Worm (Caenorhabditis elegans) whole organism, L4 larva: ENCODE measurements around the gene mab-21.

Experiments
- F10B5.3 ChIP-seq: sonication (generic microtip); optimal IDR thresholded peaks from 2 replicates; lab custom pipeline; 2016; ENCODE audit warnings: mild to moderate bottlenecking, missing genetic modification characterization, missing compliant biosample characterization
- F49E8.2 ChIP-seq: sonication (generic microtip); optimal IDR thresholded peaks from 2 replicates; lab custom pipeline; 2016; ENCODE audit warnings: missing compliant biosample characterization, mild to moderate bottlenecking, missing genetic modification characterization, borderline replicate concordance
- R02D3.7 ChIP-seq: fragments of 150-350 bp; sonication (generic microtip); optimal IDR thresholded peaks from 3 replicates; lab custom pipeline; 2014; ENCODE audit warnings: missing biosample characterization, missing genetic modification characterization
- aha-1 ChIP-seq: fragments of 150-350 bp; peaks from one replicate; lab custom pipeline; 2014; ENCODE audit warnings: missing biosample characterization, missing genetic modification characterization
- aly-2 ChIP-seq: sonication (generic microtip); optimal IDR thresholded peaks from 2 replicates; lab custom pipeline; 2018; ENCODE audit warnings: missing biosample characterization, missing genetic modification characterization
- attf-4 ChIP-seq: sonication (generic microtip); optimal IDR thresholded peaks from 3 replicates; lab custom pipeline; 2017; ENCODE audit warnings: missing biosample characterization, missing genetic modification characterization
- ceh-28 ChIP-seq: fragments of 150-350 bp; optimal IDR thresholded peaks from 2 replicates; lab custom pipeline; 2014; ENCODE audit warnings: missing biosample characterization, missing genetic modification reagents, missing genetic modification characterization
- ceh-44 ChIP-seq: fragments of 200-800 bp; sonication (Bioruptor generic); IDR thresholded peaks from 2 replicates; pipeline ENCODE4 v1.3.6; 2022; ENCODE audit warnings: missing genetic modification reagents, missing genetic modification characterization, missing compliant biosample characterization
- ceh-82 ChIP-seq: sonication (generic microtip); optimal IDR thresholded peaks from 2 replicates; lab custom pipeline; 2017; ENCODE audit warnings: missing biosample characterization, missing genetic modification characterization
- ces-1 ChIP-seq: fragments of 150-350 bp; sonication (generic microtip); optimal IDR thresholded peaks from 4 replicates; lab custom pipeline; 2014; ENCODE audit warnings: missing biosample characterization, missing genetic modification reagents, missing genetic modification characterization
- ctbp-1 ChIP-seq: fragments of 200-800 bp; sonication (Bioruptor generic); IDR thresholded peaks from 2 replicates; pipeline ENCODE4 v1.3.6; 2022; ENCODE audit warnings: missing genetic modification reagents, missing genetic modification characterization, missing compliant biosample characterization
- daf-16 ChIP-seq, 3 experiments: sonication (generic microtip); optimal IDR thresholded peaks; 2 replicates each; lab custom pipeline; 2016 to 2017; ENCODE audit warnings: missing genetic modification characterization in 3 of 3, missing genetic modification reagents in 3 of 3, mild to moderate bottlenecking in 2 of 3, missing compliant biosample characterization in 2 of 3, missing biosample characterization in 1 of 3, moderate library complexity in 1 of 3
- daf-8 ChIP-seq: fragments of 200-800 bp; sonication (Bioruptor generic); IDR thresholded peaks from 2 replicates; pipeline ENCODE4 v1.3.6; 2022; ENCODE audit warnings: missing genetic modification characterization, missing compliant biosample characterization
- dmd-9 ChIP-seq: fragments of 200-800 bp; sonication (Bioruptor generic); IDR thresholded peaks from 2 replicates; pipeline ENCODE4 v1.3.6; 2022; ENCODE audit warnings: missing genetic modification reagents, missing genetic modification characterization, missing compliant biosample characterization
- dve-1 ChIP-seq: sonication (generic microtip); optimal IDR thresholded peaks from 2 replicates; lab custom pipeline; 2017; ENCODE audit warnings: antibody characterized with exemption, mild to moderate bottlenecking, missing genetic modification characterization, missing compliant biosample characterization; ENCODE audit not compliant: insufficient read depth
- egl-43 ChIP-seq: fragments of 200-800 bp; sonication (Bioruptor generic); IDR thresholded peaks from 2 replicates; pipeline ENCODE4 v1.3.6; 2022; ENCODE audit warnings: missing genetic modification reagents, missing genetic modification characterization, missing compliant biosample characterization
- gei-8 ChIP-seq: fragments of 200-800 bp; sonication (Bioruptor generic); optimal IDR thresholded peaks from 2 replicates; lab custom pipeline; 2018; ENCODE audit warnings: mild to moderate bottlenecking, missing genetic modification characterization, missing compliant biosample characterization
- hif-1 ChIP-seq, 2 experiments: sonication (generic microtip); optimal IDR thresholded peaks; 2 replicates each; lab custom pipeline; 2016 to 2017; ENCODE audit warnings: missing compliant biosample characterization in 2 of 2, missing genetic modification characterization in 2 of 2, missing genetic modification reagents in 2 of 2, missing genotype in 2 of 2, mild to moderate bottlenecking in 1 of 2
- hlh-30 ChIP-seq: sonication (generic microtip); optimal IDR thresholded peaks from 2 replicates; lab custom pipeline; 2017; ENCODE audit warnings: antibody characterized with exemption, mild to moderate bottlenecking, missing genetic modification characterization, missing compliant biosample characterization; ENCODE audit not compliant: insufficient read depth
- hmg-1.1 ChIP-seq: fragments of 200-800 bp; sonication (Bioruptor generic); IDR thresholded peaks from 2 replicates; pipeline ENCODE4 v1.3.6; 2022; ENCODE audit warnings: missing genetic modification reagents, missing genetic modification characterization, missing compliant biosample characterization
- lin-13 ChIP-seq: fragments of 150-350 bp; optimal IDR thresholded peaks from 2 replicates; lab custom pipeline; 2014; ENCODE audit warnings: missing biosample characterization, missing genetic modification reagents, missing genetic modification characterization
- lin-29 ChIP-seq: fragments of 200-800 bp; sonication (Bioruptor generic); IDR thresholded peaks from 2 replicates; pipeline ENCODE4 v1.3.6; 2022; ENCODE audit warnings: missing genetic modification reagents, missing genetic modification characterization, missing compliant biosample characterization
- lsy-2 ChIP-seq, 2 experiments: fragments of 150-350 bp in 1 of 2; sonication (generic microtip) in 1 of 2; optimal IDR thresholded peaks; 2 replicates each; lab custom pipeline; 2014 to 2017; ENCODE audit warnings: missing biosample characterization in 2 of 2, missing genetic modification characterization in 2 of 2
- madf-5 ChIP-seq, 2 experiments: fragments of 200-800 bp; sonication (Bioruptor generic); IDR thresholded peaks; 2 replicates each; pipeline ENCODE4 v1.3.6; 2022; ENCODE audit warnings: missing compliant biosample characterization in 2 of 2, missing genetic modification characterization in 2 of 2
- madf-9 ChIP-seq: fragments of 200-800 bp; sonication (Bioruptor generic); conservative IDR thresholded peaks from 2 replicates; pipeline ENCODE4 v1.3.6; 2022; ENCODE audit warnings: missing genetic modification reagents, missing genetic modification characterization, missing compliant biosample characterization
- nhr-10 ChIP-seq: fragments of 150-350 bp; optimal IDR thresholded peaks from 2 replicates; lab custom pipeline; 2014; ENCODE audit warnings: missing biosample characterization, missing genetic modification characterization
- nhr-28 ChIP-seq: fragments of 150-350 bp; optimal IDR thresholded peaks from 2 replicates; lab custom pipeline; 2014; ENCODE audit warnings: missing biosample characterization, missing genetic modification characterization
- nhr-76 ChIP-seq: fragments of 150-350 bp; optimal IDR thresholded peaks from 2 replicates; lab custom pipeline; 2014; ENCODE audit warnings: missing biosample characterization, missing genetic modification characterization
- nhr-77 ChIP-seq: fragments of 150-350 bp; optimal IDR thresholded peaks from 2 replicates; lab custom pipeline; 2014; ENCODE audit warnings: missing biosample characterization, missing genetic modification characterization
- pha-4 ChIP-seq, 2 experiments: fragments of 150-350 bp in 1 of 2; fragments of 200-800 bp in 1 of 2; sonication (Bioruptor generic) in 1 of 2; IDR thresholded peaks in 1 of 2; optimal IDR thresholded peaks in 1 of 2; 2 replicates each; pipeline versions ENCODE4 v1.3.6 to Lab custom; 2014 to 2022; ENCODE audit warnings: missing genetic modification characterization in 2 of 2, missing genetic modification reagents in 2 of 2, missing biosample characterization in 1 of 2, missing compliant biosample characterization in 1 of 2
- pqm-1 ChIP-seq: sonication (generic microtip); optimal IDR thresholded peaks from 2 replicates; lab custom pipeline; 2017; ENCODE audit warnings: missing biosample characterization, missing genetic modification characterization
- rbr-2 ChIP-seq: sonication (generic microtip); optimal IDR thresholded peaks from 2 replicates; lab custom pipeline; 2016; ENCODE audit warnings: missing genotype, missing genetic modification characterization, missing compliant biosample characterization
- snpc-1.2 ChIP-seq: fragments of 200-800 bp; sonication (Bioruptor generic); IDR thresholded peaks from 2 replicates; pipeline ENCODE4 v1.3.6; 2022; ENCODE audit warnings: missing genetic modification reagents, missing genetic modification characterization, missing compliant biosample characterization
- spr-3 ChIP-seq: fragments of 200-800 bp; sonication (Bioruptor generic); optimal IDR thresholded peaks from 2 replicates; lab custom pipeline; 2018; ENCODE audit warnings: mild to moderate bottlenecking, missing genetic modification characterization, missing compliant biosample characterization
- unc-130 ChIP-seq: sonication (generic microtip); optimal IDR thresholded peaks from 2 replicates; lab custom pipeline; 2016; ENCODE audit warnings: missing genetic modification reagents, missing genetic modification characterization, missing compliant biosample characterization
- unc-39 ChIP-seq: sonication (generic microtip); optimal IDR thresholded peaks from 2 replicates; lab custom pipeline; 2017; ENCODE audit warnings: missing biosample characterization, missing genetic modification characterization
- unc-62 ChIP-seq, 3 experiments: fragments of 150-350 bp in 1 of 3; sonication (generic microtip); optimal IDR thresholded peaks in 2 of 3; peaks in 1 of 3; 1 replicate in 1 of 3; 2 replicates in 2 of 3; lab custom pipeline; 2014 to 2017; ENCODE audit warnings: missing biosample characterization in 3 of 3, missing genetic modification characterization in 3 of 3, missing genetic modification reagents in 3 of 3, missing genotype in 1 of 3

Gene mab-21

DNA sequence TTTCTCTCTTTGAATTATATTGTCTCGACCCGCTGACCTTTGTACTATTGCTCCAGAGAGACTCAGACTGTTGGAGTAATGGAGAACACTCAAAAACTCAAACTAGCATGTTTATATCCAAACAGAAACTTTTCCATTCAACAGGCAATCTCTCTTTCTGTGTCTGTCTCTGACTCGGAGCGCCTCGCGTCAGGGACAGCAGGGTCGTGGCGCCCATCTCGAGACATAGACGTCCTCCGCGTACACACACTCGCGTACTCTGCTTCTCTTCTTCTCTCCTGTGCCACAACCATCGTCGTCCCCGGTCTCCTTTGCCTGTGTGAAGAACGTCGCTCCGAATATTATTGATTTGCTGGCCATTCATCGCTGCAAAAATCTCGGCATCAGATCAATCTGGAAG, 48.6 kb upstream of the mab-21 start (continued):
- TF ChIP-seq ctbp-1 (GFP tag; lab: Robert Waterston, UW) (peak; percentile 65; the same call in 1 of the 2 replicates), nhr-28 (tag; lab: Kevin White, UChicago) (peak; percentile 91), unc-130 (GFP tag; lab: Kevin White, UChicago) (no peak), hmg-1.1 (peak; percentile 78), ceh-28 (peak; percentile 38), lsy-2 (tag; optimal IDR thresholded peaks at IDR 0.05; lab: Kevin White, UChicago) (peak; percentile 49 to 78), daf-16 (GFP tag; optimal IDR thresholded peaks at IDR 0.05; lab: Kevin White, UChicago) (peak in 1 of 2 experiments; percentile 61), daf-16 (tag; optimal IDR thresholded peaks at IDR 0.05; lab: Kevin White, UChicago) (peak; percentile 82), nhr-76 (tag; lab: Kevin White, UChicago) (no peak), hlh-30 (tag; lab: Kevin White, UChicago) (peak; percentile 93), pha-4 (GFP tag; IDR thresholded peaks at IDR 0.05; lab: Robert Waterston, UW) (peak; percentile 58), pha-4 (tag; optimal IDR thresholded peaks at IDR 0.05; lab: Kevin White, UChicago) (no peak), egl-43 (peak; percentile 22; the same call in 1 of the 2 replicates), hif-1 (tag; optimal IDR thresholded peaks at IDR 0.05; lab: Kevin White, UChicago) (peak in 1 of 2 experiments; percentile 66), nhr-77 (tag; lab: Kevin White, UChicago) (peak; percentile 83), madf-9 (GFP tag; lab: Robert Waterston, UW) (no peak; the same call in 1 of the 2 replicates), spr-3 (no peak), ces-1 (GFP tag; lab: Kevin White, UChicago) (no peak)

DNA sequence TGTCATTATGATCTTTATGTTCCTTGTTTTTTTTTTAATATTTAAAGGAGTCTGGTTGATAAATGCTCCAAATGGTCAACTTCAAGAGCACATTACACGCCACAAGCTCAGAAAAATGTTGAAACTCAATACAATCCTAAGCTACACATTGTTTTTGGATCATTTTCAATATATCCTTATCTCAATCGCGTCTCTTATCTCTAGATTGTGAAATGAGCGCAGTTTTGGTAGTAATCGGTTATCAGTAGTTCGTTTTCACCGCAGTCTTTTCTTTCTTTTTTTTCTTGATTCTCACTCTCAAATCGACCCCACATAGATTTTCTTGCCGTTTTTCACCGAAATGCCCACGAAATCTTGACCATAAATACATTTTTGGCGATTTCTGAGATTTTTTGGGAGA, 47.7 kb upstream of the mab-21 start:
- no peak for TF ChIP-seq R02D3.7
- TF ChIP-seq aly-2 (tag; lab: Kevin White, UChicago) = no peak
- TF ChIP-seq nhr-28 (tag; lab: Kevin White, UChicago) = peak; percentile 4
- TF ChIP-seq aha-1 (tag; lab: Kevin White, UChicago) = peak; percentile 33
- TF ChIP-seq ceh-82 = no peak
- TF ChIP-seq pqm-1 (tag; lab: Kevin White, UChicago) = peak; percentile 38
- TF ChIP-seq F49E8.2 (tag; lab: Kevin White, UChicago) = no peak
- TF ChIP-seq dve-1 = peak; percentile 6
- no peak for TF ChIP-seq dmd-9 (GFP tag; lab: Robert Waterston, UW)
- TF ChIP-seq attf-4 = no peak

DNA sequence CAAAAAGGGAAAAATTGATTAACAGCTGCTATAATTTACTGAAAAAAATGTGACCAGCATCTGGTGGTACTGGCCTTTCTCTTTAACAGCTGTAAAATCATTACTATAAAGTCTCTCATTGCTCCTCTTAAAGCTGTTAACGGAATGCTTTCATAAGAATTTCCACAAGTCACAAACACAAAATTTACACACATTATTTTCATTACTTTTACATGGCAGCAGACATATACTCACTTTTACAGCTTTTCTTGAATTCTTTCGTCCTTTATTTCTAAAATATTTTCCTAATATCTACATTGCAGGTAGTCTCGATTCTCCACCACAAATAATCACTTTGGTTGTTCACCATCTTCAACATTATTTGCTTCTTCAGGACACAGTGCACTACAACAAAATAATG, 47.2 kb upstream of the mab-21 start, which contains the start of gene imph-1:
imph-1 (plus strand) TSS at position 301 of the 400 bp plus-strand sequence.
- TF ChIP-seq daf-16 (GFP tag; optimal IDR thresholded peaks at IDR 0.05; lab: Kevin White, UChicago) (no peak), daf-16 (tag; optimal IDR thresholded peaks at IDR 0.05; lab: Kevin White, UChicago) (no peak), snpc-1.2 (GFP tag; lab: Robert Waterston, UW) (no peak), lin-13 (GFP tag; lab: Kevin White, UChicago) (no peak), nhr-10 (tag; lab: Kevin White, UChicago) (no peak), unc-39 (no peak), ceh-44 (GFP tag; lab: Robert Waterston, UW) (no peak), daf-8 (GFP tag; lab: Robert Waterston, UW) (no peak), madf-5 (GFP tag; IDR thresholded peaks at IDR 0.05; lab: Robert Waterston, UW) (no peak), F10B5.3 (tag; lab: Kevin White, UChicago) (no peak), gei-8 (GFP tag; lab: Kevin White, UChicago) (no peak)

DNA sequence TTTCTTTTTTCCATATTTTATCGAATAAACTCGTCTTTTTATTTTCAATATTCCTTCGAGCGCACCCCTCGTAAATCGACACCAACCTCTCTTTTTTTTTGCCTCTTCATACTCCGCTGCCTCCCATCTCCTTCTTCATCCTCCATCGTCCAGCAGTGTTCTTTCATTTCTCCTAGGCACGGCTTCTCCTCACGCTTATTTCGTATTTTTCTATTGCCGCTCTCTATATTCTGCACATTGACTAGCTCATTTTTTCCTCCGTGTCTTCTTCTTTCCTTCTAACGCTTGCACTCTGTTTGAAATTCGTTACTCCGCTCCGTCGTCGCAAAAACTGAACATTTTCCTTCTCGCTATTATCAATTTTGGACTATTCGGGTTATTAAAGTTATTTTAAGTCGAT, 45.2 kb upstream of the mab-21 start:
- TF ChIP-seq hmg-1.1 (peak; percentile 31; the same call in 1 of the 2 replicates), unc-62 (GFP tag; optimal IDR thresholded peaks at IDR 0.05 in 1 of 2; lab: Kevin White, UChicago) (no peak), unc-62 (tag; optimal IDR thresholded peaks at IDR 0.05; lab: Kevin White, UChicago) (no peak), rbr-2 (tag; lab: Kevin White, UChicago) (peak; percentile 15), lin-29 (GFP tag; lab: Robert Waterston, UW) (no peak), lsy-2 (tag; optimal IDR thresholded peaks at IDR 0.05; lab: Kevin White, UChicago) (peak in 1 of 2 experiments; percentile 14)
